Fruit fly (Drosophila melanogaster) whole organism, wandering third instar larva: ENCODE results near the gene CG34452.

Experiments used
- Abd-B ChIP-seq: fragments of >200 bp; optimal IDR thresholded peaks from 2 replicates; lab custom pipeline; 2017; ENCODE audit warnings: missing biosample characterization, missing genetic modification characterization
- CG32264 ChIP-seq: fragments of 200-800 bp; sonication (Bioruptor generic); optimal IDR thresholded peaks from 2 replicates; lab custom pipeline; 2016; ENCODE audit warnings: missing biosample characterization, missing genetic modification characterization
- CG9705 ChIP-seq: fragments of 200-800 bp; sonication (Bioruptor generic); optimal IDR thresholded peaks from 2 replicates; lab custom pipeline; 2018; ENCODE audit warnings: missing biosample characterization, mild to moderate bottlenecking, missing genetic modification characterization
- CrebA ChIP-seq: fragments of 200-800 bp; sonication (Bioruptor generic); optimal IDR thresholded peaks from 2 replicates; lab custom pipeline; 2016; ENCODE audit warnings: missing biosample characterization, mild to moderate bottlenecking, missing genetic modification characterization, borderline replicate concordance
- Dfd ChIP-seq: fragments of >200 bp; optimal IDR thresholded peaks from 2 replicates; lab custom pipeline; 2017; ENCODE audit warnings: missing biosample characterization, missing genetic modification characterization
- Dif ChIP-seq: fragments of 200-275, 200-300 bp; sonication (Bioruptor generic); optimal IDR thresholded peaks from 2 replicates; lab custom pipeline; 2018; ENCODE audit warnings: missing biosample characterization, missing genetic modification characterization; ENCODE audit not compliant: partially characterized antibody
- GATAd ChIP-seq: sonication (Bioruptor generic); optimal IDR thresholded peaks from 2 replicates; lab custom pipeline; 2016; ENCODE audit warnings: missing biosample characterization, missing genetic modification characterization
- HLH106 ChIP-seq: fragments of 200-800 bp; optimal IDR thresholded peaks from 3 replicates; lab custom pipeline; 2019; ENCODE audit warnings: missing biosample characterization, mild to moderate bottlenecking, missing genetic modification characterization, moderate library complexity
- Hnf4 ChIP-seq: fragments of 200-800 bp; sonication (Bioruptor generic); optimal IDR thresholded peaks from 2 replicates; lab custom pipeline; 2016; ENCODE audit warnings: missing biosample characterization, mild to moderate bottlenecking, missing genetic modification characterization
- Hr78 ChIP-seq: fragments of >200 bp; optimal IDR thresholded peaks from 2 replicates; lab custom pipeline; 2017; ENCODE audit warnings: missing biosample characterization, missing genetic modification characterization
- Hr83 ChIP-seq: fragments of 200-300 bp; sonication (Bioruptor generic); optimal IDR thresholded peaks from 2 replicates; lab custom pipeline; 2016; ENCODE audit warnings: missing biosample characterization, mild to moderate bottlenecking, missing genetic modification characterization, moderate library complexity; ENCODE audit not compliant: poor library complexity, severe bottlenecking
- Mio ChIP-seq: sonication (Bioruptor generic); optimal IDR thresholded peaks from 2 replicates; lab custom pipeline; 2016; ENCODE audit warnings: missing biosample characterization, missing genetic modification characterization
- Myc ChIP-seq: fragments of >200 bp; optimal IDR thresholded peaks from 2 replicates; lab custom pipeline; 2017
- N ChIP-seq: fragments of >200 bp; optimal IDR thresholded peaks from 2 replicates; lab custom pipeline; 2018; ENCODE audit warnings: missing biosample characterization, missing external identifiers, missing genetic modification characterization
- OdsH ChIP-seq: fragments of 200-800 bp; sonication (Bioruptor generic); optimal IDR thresholded peaks from 2 replicates; lab custom pipeline; 2016; ENCODE audit warnings: missing biosample characterization, mild to moderate bottlenecking, missing genetic modification characterization
- Rel ChIP-seq, 2 experiments: fragments of 200-800 bp; sonication (Bioruptor generic) in 1 of 2; optimal IDR thresholded peaks; 2 replicates in 1 of 2; 3 replicates in 1 of 2; lab custom pipeline; 2016 to 2019; ENCODE audit warnings: mild to moderate bottlenecking in 2 of 2, missing biosample characterization in 2 of 2, missing genetic modification characterization in 2 of 2, moderate library complexity in 1 of 2
- Sp1 ChIP-seq: fragments of 200-800 bp; sonication (Bioruptor generic); optimal IDR thresholded peaks from 3 replicates; lab custom pipeline; 2019; ENCODE audit warnings: missing biosample characterization, mild to moderate bottlenecking, missing genetic modification characterization, moderate library complexity
- Vsx2 ChIP-seq: fragments of 200-300, 225-300 bp; sonication (Bioruptor generic); optimal IDR thresholded peaks from 2 replicates; lab custom pipeline; 2018; ENCODE audit warnings: missing biosample characterization, missing genetic modification characterization; ENCODE audit not compliant: partially characterized antibody
- br ChIP-seq: fragments of 200-800 bp; sonication (Bioruptor generic); optimal IDR thresholded peaks from 2 replicates; lab custom pipeline; 2016; ENCODE audit warnings: missing biosample characterization, missing genetic modification characterization
- brk ChIP-seq: fragments of 200-800 bp; sonication (Bioruptor generic); optimal IDR thresholded peaks from 2 replicates; lab custom pipeline; 2016; ENCODE audit warnings: missing biosample characterization, mild to moderate bottlenecking, missing genetic modification characterization
- dl ChIP-seq, 2 experiments: fragments of 175-275, 200-275 bp in 1 of 2; fragments of 200-275 bp in 1 of 2; sonication (Bioruptor generic); optimal IDR thresholded peaks; lab custom pipeline; 2018; ENCODE audit warnings: mild to moderate bottlenecking in 2 of 2, missing biosample characterization in 2 of 2, missing genetic modification characterization in 2 of 2, moderate library complexity in 2 of 2; ENCODE audit not compliant: partially characterized antibody in 2 of 2, insufficient read depth in 1 of 2
- dmrt93B ChIP-seq: fragments of 200-800 bp; sonication (Bioruptor generic); optimal IDR thresholded peaks from 2 replicates; lab custom pipeline; 2018; ENCODE audit warnings: missing biosample characterization, mild to moderate bottlenecking, missing genetic modification characterization
- dsf ChIP-seq: sonication (Bioruptor generic); optimal IDR thresholded peaks from 2 replicates; lab custom pipeline; 2016; ENCODE audit warnings: missing biosample characterization, missing genetic modification characterization, borderline replicate concordance
- ey ChIP-seq: fragments of 200-800 bp; sonication (Bioruptor generic); optimal IDR thresholded peaks from 2 replicates; lab custom pipeline; 2016; ENCODE audit warnings: missing biosample characterization, missing genetic modification characterization
- foxo ChIP-seq, 2 experiments: fragments of 200-800 bp; sonication (Bioruptor generic); optimal IDR thresholded peaks; 2 replicates in 1 of 2; 3 replicates in 1 of 2; lab custom pipeline; 2016 to 2017; ENCODE audit warnings: missing biosample characterization in 2 of 2, missing genetic modification characterization in 2 of 2
- fru ChIP-seq: fragments of 200-800 bp; sonication (Bioruptor generic); optimal IDR thresholded peaks from 3 replicates; lab custom pipeline; 2016; ENCODE audit warnings: missing biosample characterization, mild to moderate bottlenecking, missing genetic modification characterization
- h ChIP-seq: fragments of 200-800 bp; sonication (Bioruptor generic); optimal IDR thresholded peaks from 3 replicates; lab custom pipeline; 2016; ENCODE audit warnings: missing biosample characterization, mild to moderate bottlenecking, missing genetic modification characterization
- jim ChIP-seq: fragments of 175-275, 200-325 bp; sonication (Bioruptor generic); optimal IDR thresholded peaks from 2 replicates; lab custom pipeline; 2016; ENCODE audit warnings: missing biosample characterization, mild to moderate bottlenecking, missing genetic modification characterization
- lola ChIP-seq: fragments of >200 bp; optimal IDR thresholded peaks from 2 replicates; lab custom pipeline; 2017; ENCODE audit warnings: missing biosample characterization, missing genetic modification characterization
- pan ChIP-seq: fragments of >200 bp; optimal IDR thresholded peaks from 2 replicates; lab custom pipeline; 2017
- psq ChIP-seq: fragments of 200-800 bp; sonication (Bioruptor generic); optimal IDR thresholded peaks from 3 replicates; lab custom pipeline; 2017; ENCODE audit warnings: missing biosample characterization, mild to moderate bottlenecking, missing genetic modification characterization, moderate library complexity
- sage ChIP-seq: fragments of 200-800 bp; sonication (Bioruptor generic); optimal IDR thresholded peaks from 2 replicates; lab custom pipeline; 2016; ENCODE audit warnings: missing biosample characterization, mild to moderate bottlenecking, missing genetic modification characterization
- sv ChIP-seq: fragments of 200-800 bp; sonication (Bioruptor generic); optimal IDR thresholded peaks from 3 replicates; lab custom pipeline; 2016; ENCODE audit warnings: missing biosample characterization, missing genetic modification characterization
- tai ChIP-seq: sonication (Bioruptor generic); optimal IDR thresholded peaks from 2 replicates; lab custom pipeline; 2016; ENCODE audit warnings: missing biosample characterization, missing genetic modification characterization
- usp ChIP-seq: fragments of >200 bp; optimal IDR thresholded peaks from 2 replicates; lab custom pipeline; 2017; ENCODE audit warnings: missing biosample characterization, missing genetic modification characterization
- woc ChIP-seq: sonication (Bioruptor generic); optimal IDR thresholded peaks from 2 replicates; lab custom pipeline; 2016; ENCODE audit warnings: missing biosample characterization, mild to moderate bottlenecking, missing genetic modification characterization

CG34452 gene

dm6 chr3L:15689518-15689917, 1.8 kb upstream of the CG34452 start:
- TF ChIP-seq CG9705 (GFP tag; lab: Kevin White, UChicago), result no peak
- no peak for TF ChIP-seq Rel (GFP tag; optimal IDR thresholded peaks at IDR 0.05; lab: Kevin White, UChicago)
- no peak for TF ChIP-seq Rel (tag; optimal IDR thresholded peaks at IDR 0.05; lab: Kevin White, UChicago)
- no peak for TF ChIP-seq GATAd (GFP tag; lab: Kevin White, UChicago)
- no peak for TF ChIP-seq Vsx2 (GFP tag; lab: Kevin White, UChicago)
- no peak for TF ChIP-seq Mio (GFP tag; lab: Kevin White, UChicago)
- no peak for TF ChIP-seq psq (GFP tag; lab: Kevin White, UChicago)
- TF ChIP-seq Hnf4 (GFP tag; lab: Kevin White, UChicago), result no peak
- no peak for TF ChIP-seq tai (GFP tag; lab: Kevin White, UChicago)
- no peak for TF ChIP-seq CrebA
- no peak for TF ChIP-seq Myc (lab: Kevin White, UChicago)
- no peak for TF ChIP-seq woc (GFP tag; lab: Kevin White, UChicago)

- TF ChIP-seq Dif (GFP tag; lab: Kevin White, UChicago) (peak; percentile 43), Vsx2 (GFP tag; lab: Kevin White, UChicago) (peak; percentile 43), foxo (GFP tag; optimal IDR thresholded peaks at IDR 0.05; lab: Kevin White, UChicago) (no peak), dl (GFP tag; optimal IDR thresholded peaks at IDR 0.05; lab: Kevin White, UChicago; ENCODE audit: insufficient read depth in 1 of 2, partially characterized antibody in 2 of 2) (peak in 1 of 2 experiments; percentile 59), jim (GFP tag; lab: Kevin White, UChicago) (no peak)
Observed at dm6 chr3L:15684017-15684416, 3.7 kb downstream of the CG34452 start.

dm6 chr3L:15683345-15683922, 4.3 kb downstream of the CG34452 start, which contains the start of the genes CG7579 and Pgant8:
Gene CG7579 (minus strand): TSS chr3L:15683445.
Gene Pgant8 (plus strand): TSS chr3L:15683872.
- TF ChIP-seq Myc (lab: Kevin White, UChicago), result no peak
- TF ChIP-seq psq (GFP tag; lab: Kevin White, UChicago), result no peak
- TF ChIP-seq Hr83, result no peak
- TF ChIP-seq brk (GFP tag; lab: Kevin White, UChicago), result no peak
- no peak for TF ChIP-seq HLH106 (tag; lab: Kevin White, UChicago)
- no peak for TF ChIP-seq OdsH (GFP tag; lab: Kevin White, UChicago)
- TF ChIP-seq Hr78 (GFP tag; lab: Kevin White, UChicago), result no peak
- TF ChIP-seq fru (GFP tag; lab: Kevin White, UChicago), result no peak
- TF ChIP-seq Abd-B, result no peak

dm6 chr3L:15679420-15679819, 8.3 kb downstream of the CG34452 start, which contains the start of gene CG7304:
Gene CG7304 (plus strand): TSS chr3L:15679720.
- TF ChIP-seq woc (GFP tag; lab: Kevin White, UChicago) (no peak), sv (GFP tag; lab: Kevin White, UChicago) (no peak), br (GFP tag; lab: Kevin White, UChicago) (no peak), lola (no peak), Hnf4 (GFP tag; lab: Kevin White, UChicago) (no peak), pan (no peak), dmrt93B (GFP tag; lab: Kevin White, UChicago) (no peak), ey (GFP tag; lab: Kevin White, UChicago) (no peak), h (GFP tag; lab: Kevin White, UChicago) (no peak), usp (GFP tag; lab: Kevin White, UChicago) (no peak)

- no peak for TF ChIP-seq dsf (GFP tag; lab: Kevin White, UChicago)
- no peak for TF ChIP-seq h (GFP tag; lab: Kevin White, UChicago)
- TF ChIP-seq sage (GFP tag; lab: Kevin White, UChicago), result no peak
- no peak for TF ChIP-seq woc (GFP tag; lab: Kevin White, UChicago)
- TF ChIP-seq Hr78 (GFP tag; lab: Kevin White, UChicago), result no peak
- no peak for TF ChIP-seq Mio (GFP tag; lab: Kevin White, UChicago)
- no peak for TF ChIP-seq Myc (lab: Kevin White, UChicago)
- no peak for TF ChIP-seq N (GFP tag; lab: Kevin White, UChicago)
- TF ChIP-seq Rel (GFP tag; optimal IDR thresholded peaks at IDR 0.05; lab: Kevin White, UChicago), result no peak
- TF ChIP-seq Rel (tag; optimal IDR thresholded peaks at IDR 0.05; lab: Kevin White, UChicago), result no peak
- TF ChIP-seq Dif (GFP tag; lab: Kevin White, UChicago), result no peak
- no peak for TF ChIP-seq br (GFP tag; lab: Kevin White, UChicago)
- no peak for TF ChIP-seq OdsH (GFP tag; lab: Kevin White, UChicago)
- TF ChIP-seq Dfd, result no peak
- TF ChIP-seq Hr83, result no peak
- TF ChIP-seq Sp1 (GFP tag; lab: Kevin White, UChicago), result no peak
- no peak for TF ChIP-seq GATAd (GFP tag; lab: Kevin White, UChicago)
- TF ChIP-seq foxo (GFP tag; optimal IDR thresholded peaks at IDR 0.05; lab: Kevin White, UChicago), result no peak
- no peak for TF ChIP-seq HLH106 (tag; lab: Kevin White, UChicago)
- TF ChIP-seq CG32264 (GFP tag; lab: Kevin White, UChicago), result no peak
- no peak for TF ChIP-seq tai (GFP tag; lab: Kevin White, UChicago)
Observed at dm6 chr3L:15678284-15678683, 9.4 kb downstream of the CG34452 start.
